Fruit fly (Drosophila melanogaster): ENCODE results near the gene CG33223.

The CG33223 gene

DNA sequence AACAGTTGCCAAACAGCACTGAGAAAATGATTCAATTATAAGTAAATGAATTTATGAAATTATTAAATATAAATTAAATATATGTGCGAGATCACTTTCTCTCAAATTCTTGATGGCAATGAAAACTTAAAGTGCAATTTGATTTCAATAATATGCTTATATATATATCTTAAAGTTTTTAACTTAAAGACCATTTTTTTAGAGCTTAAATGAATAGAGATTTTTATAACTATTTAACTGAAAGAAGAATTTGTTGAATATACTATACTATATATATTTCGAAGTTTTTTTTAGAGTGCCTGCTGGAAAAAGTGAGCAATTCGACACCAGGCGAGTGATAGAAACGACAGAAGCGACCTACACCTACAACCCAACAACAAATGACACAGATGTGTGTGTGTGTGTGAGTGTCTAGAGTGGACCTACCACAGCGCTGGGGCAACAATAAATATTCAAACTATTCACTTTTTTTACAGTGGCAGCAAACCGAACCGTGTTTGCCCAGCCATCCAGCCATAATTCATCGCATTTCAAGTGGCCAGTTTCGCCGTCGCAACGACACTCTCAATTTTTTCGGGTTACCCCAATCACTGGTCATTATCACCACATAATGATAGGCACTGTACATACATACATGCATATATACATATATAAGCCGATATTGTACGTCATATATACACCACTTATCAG, 38.7 kb downstream of the CG33223 start:
- no peak for TF ChIP-seq Adf1 (GFP tag; IDR thresholded peaks at IDR 0.05)
- peak; percentile 11 for TF ChIP-seq CG4820 (GFP tag; optimal IDR thresholded peaks at IDR 0.05)
- no peak for TF ChIP-seq ERR (GFP tag; optimal IDR thresholded peaks at IDR 0.05)
- no peak for TF ChIP-seq ab (GFP tag; optimal IDR thresholded peaks at IDR 0.05)
- TF ChIP-seq mam (GFP tag; optimal IDR thresholded peaks at IDR 0.05): no peak
- no peak for TF ChIP-seq CG11085 (GFP tag; IDR thresholded peaks at IDR 0.05)
- peak; percentile 54 for TF ChIP-seq mirr (GFP tag; optimal IDR thresholded peaks at IDR 0.05)
- TF ChIP-seq CG9609 (GFP tag; optimal IDR thresholded peaks at IDR 0.05): no peak
- no peak for TF ChIP-seq CG11247 (GFP tag; IDR thresholded peaks at IDR 0.05)
- peak in 1 of 2 experiments; percentile 75 for TF ChIP-seq Hr51 (GFP tag; optimal IDR thresholded peaks at IDR 0.05)
- no peak for TF ChIP-seq ftz-f1 (GFP tag; optimal IDR thresholded peaks at IDR 0.05)
- TF ChIP-seq CG4282 (GFP tag; optimal IDR thresholded peaks at IDR 0.05): no peak
- TF ChIP-seq chif (GFP tag; optimal IDR thresholded peaks at IDR 0.05): no peak
- TF ChIP-seq Usf (GFP tag; optimal IDR thresholded peaks at IDR 0.05): peak; percentile 11
- TF ChIP-seq CG7745 (tag; optimal IDR thresholded peaks at IDR 0.05): no peak
- TF ChIP-seq Taf1 (GFP tag; IDR thresholded peaks at IDR 0.05): no peak
- TF ChIP-seq CG33557 (GFP tag; optimal IDR thresholded peaks at IDR 0.05): peak; percentile 68
- no peak for TF ChIP-seq NFAT (GFP tag; IDR thresholded peaks at IDR 0.05)
- no peak for TF ChIP-seq eyg (GFP tag; optimal IDR thresholded peaks at IDR 0.05)
- TF ChIP-seq grn (GFP tag; optimal IDR thresholded peaks at IDR 0.05): no peak
- TF ChIP-seq CG12942 (GFP tag; optimal IDR thresholded peaks at IDR 0.05): no peak
- TF ChIP-seq CG11560 (tag; IDR thresholded peaks at IDR 0.05): no peak
- TF ChIP-seq CG6813 (GFP tag; optimal IDR thresholded peaks at IDR 0.05): no peak
- TF ChIP-seq CG6854 (GFP tag; optimal IDR thresholded peaks at IDR 0.05): no peak
- peak; percentile 62 for TF ChIP-seq CG4404 (GFP tag; IDR thresholded peaks at IDR 0.05)
- no peak for TF ChIP-seq danr (GFP tag; IDR thresholded peaks at IDR 0.05)
- no peak for TF ChIP-seq cad (GFP tag; optimal IDR thresholded peaks at IDR 0.05)
- no peak for TF ChIP-seq crol (GFP tag; IDR thresholded peaks at IDR 0.05)
- TF ChIP-seq CG15601 (tag; optimal IDR thresholded peaks at IDR 0.05): peak; percentile 61
- TF ChIP-seq CG2202 (tag; optimal IDR thresholded peaks at IDR 0.05): no peak
- no peak for TF ChIP-seq CG9215 (GFP tag; IDR thresholded peaks at IDR 0.05)
- 0 out of 2 replicates have a peak, but pooled peaks have one; percentile 17 for TF ChIP-seq GATAe (GFP tag; conservative IDR thresholded peaks at IDR 0.05)
- no peak for TF ChIP-seq Bgb (GFP tag; IDR thresholded peaks at IDR 0.05; ENCODE audit: partially characterized antibody)
- TF ChIP-seq trh (GFP tag; optimal IDR thresholded peaks at IDR 0.05): no peak
- TF ChIP-seq HLH4C (GFP tag; IDR thresholded peaks at IDR 0.05; ENCODE audit: partially characterized antibody): no peak
- no peak for TF ChIP-seq shn (GFP tag; optimal IDR thresholded peaks at IDR 0.05)
- peak; percentile 23; the same call in 1 of the 2 replicates for TF ChIP-seq sisA (GFP tag; IDR thresholded peaks at IDR 0.05)
- peak; percentile 85 for TF ChIP-seq CG17361 (GFP tag; IDR thresholded peaks at IDR 0.05)
- TF ChIP-seq Hmr (GFP tag; optimal IDR thresholded peaks at IDR 0.05): peak; percentile 46
- TF ChIP-seq CG17328 (GFP tag; IDR thresholded peaks at IDR 0.05): peak; percentile 64
- no peak for TF ChIP-seq onecut (GFP tag; IDR thresholded peaks at IDR 0.05)
- peak; percentile 25 for TF ChIP-seq CG6254 (GFP tag; optimal IDR thresholded peaks at IDR 0.05)
- no peak for TF ChIP-seq B-H2 (GFP tag; optimal IDR thresholded peaks at IDR 0.05)
- TF ChIP-seq kni (GFP tag; optimal IDR thresholded peaks at IDR 0.05): no peak
- TF ChIP-seq CG14860 (GFP tag; IDR thresholded peaks at IDR 0.05; ENCODE audit: partially characterized antibody): no peak
- TF ChIP-seq zen2 (GFP tag; IDR thresholded peaks at IDR 0.05; ENCODE audit: partially characterized antibody): no peak
- no peak for TF ChIP-seq CG7786 (GFP tag; optimal IDR thresholded peaks at IDR 0.05)
- TF ChIP-seq CG15011 (GFP tag; optimal IDR thresholded peaks at IDR 0.05): no peak
- TF ChIP-seq CG3995 (GFP tag; optimal IDR thresholded peaks at IDR 0.05): no peak
- no peak for TF ChIP-seq ato (GFP tag; IDR thresholded peaks at IDR 0.05; ENCODE audit: partially characterized antibody)
